Fruit fly (Drosophila melanogaster) ovary, adult (tissue): ENCODE measurements around the gene Pdhb.

ENCODE experiments used
- CG17801 ChIP-seq: fragments of 200-800 bp; optimal IDR thresholded peaks from 2 replicates; lab custom pipeline; 2019; ENCODE audit warnings: missing biosample characterization, mild to moderate bottlenecking, missing genetic modification characterization, moderate library complexity; ENCODE audit not compliant: partially characterized antibody

Gene Pdhb

DNA sequence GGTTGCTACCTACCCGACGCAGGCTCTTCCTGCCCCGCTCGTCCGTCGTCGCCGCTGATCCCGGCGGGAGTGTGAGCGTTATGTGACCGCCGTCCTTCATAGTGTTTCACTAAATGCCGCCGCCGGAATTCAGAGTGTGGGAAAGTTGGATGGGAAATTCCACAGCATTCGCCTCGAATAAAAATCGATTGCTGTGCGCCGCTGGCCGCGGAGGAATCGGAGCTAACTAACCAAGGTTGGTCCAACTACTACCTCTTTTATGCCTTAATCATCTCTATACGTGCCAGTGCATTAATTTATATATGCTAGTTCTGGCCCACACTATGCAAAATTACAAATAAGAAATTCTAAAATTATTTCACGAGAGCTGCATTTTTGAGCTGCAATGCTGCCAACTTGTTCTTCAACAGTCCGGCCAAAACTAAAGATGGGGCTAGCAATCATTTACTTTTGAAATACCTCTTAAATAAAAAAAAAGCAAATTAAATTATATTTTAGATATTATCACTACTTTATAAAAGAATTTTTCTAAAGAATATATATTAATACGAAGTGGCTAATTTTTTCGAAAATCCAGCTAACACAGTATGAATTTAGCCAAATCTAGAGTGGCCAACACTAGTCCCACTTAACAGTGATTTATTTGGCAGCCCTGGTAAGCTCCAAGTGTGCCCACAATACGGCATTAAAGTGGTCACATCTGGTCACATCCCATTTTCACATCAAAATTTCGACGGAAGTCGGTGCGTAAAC lies at the start of gene Pdhb, which contains the start of gene alpha-Man-Ib:
Gene Pdhb (plus strand): TSS at position 674 of the 753 bp plus-strand sequence.
Gene alpha-Man-Ib (minus strand): TSS at position 425 of the 753 bp plus-strand sequence.
- peak; percentile 66 for TF ChIP-seq CG17801 (GFP tag; lab: Kevin White, UChicago)

DNA sequence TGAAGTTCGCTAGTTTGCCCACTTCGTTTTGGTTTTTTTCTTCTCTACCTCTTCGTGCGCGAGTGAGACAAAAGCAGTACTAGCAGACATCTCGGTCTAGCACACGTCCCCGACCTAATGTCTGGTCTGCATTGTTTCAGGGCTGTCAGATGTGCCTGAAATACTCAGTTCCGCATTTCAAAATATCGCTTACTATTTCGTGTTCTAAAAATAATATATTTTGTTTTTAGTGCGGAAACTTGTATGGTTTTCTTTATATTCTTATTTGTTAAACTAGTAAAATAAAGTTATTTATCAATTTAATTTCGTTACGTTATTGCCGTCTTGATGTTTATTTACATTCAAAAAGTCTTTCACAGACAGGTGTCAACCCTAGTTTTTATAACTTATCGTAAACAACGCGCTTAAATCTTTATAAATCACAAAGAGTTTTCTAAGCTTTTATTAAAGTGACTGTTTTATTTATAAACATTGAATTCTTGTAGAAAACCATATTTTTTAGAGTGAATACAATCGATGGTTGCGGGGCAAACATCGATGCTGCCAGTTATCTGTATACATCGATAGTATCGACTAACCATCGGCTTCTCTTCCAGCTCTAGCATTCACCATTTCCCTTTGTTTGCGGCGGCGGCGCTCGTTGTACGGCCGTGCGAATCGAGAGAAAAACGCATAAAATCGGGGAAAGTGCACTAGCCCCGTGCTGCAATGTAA lies 49.5 kb upstream of the Pdhb start:
- TF ChIP-seq CG17801 (GFP tag; lab: Kevin White, UChicago) = peak; percentile 39

DNA sequence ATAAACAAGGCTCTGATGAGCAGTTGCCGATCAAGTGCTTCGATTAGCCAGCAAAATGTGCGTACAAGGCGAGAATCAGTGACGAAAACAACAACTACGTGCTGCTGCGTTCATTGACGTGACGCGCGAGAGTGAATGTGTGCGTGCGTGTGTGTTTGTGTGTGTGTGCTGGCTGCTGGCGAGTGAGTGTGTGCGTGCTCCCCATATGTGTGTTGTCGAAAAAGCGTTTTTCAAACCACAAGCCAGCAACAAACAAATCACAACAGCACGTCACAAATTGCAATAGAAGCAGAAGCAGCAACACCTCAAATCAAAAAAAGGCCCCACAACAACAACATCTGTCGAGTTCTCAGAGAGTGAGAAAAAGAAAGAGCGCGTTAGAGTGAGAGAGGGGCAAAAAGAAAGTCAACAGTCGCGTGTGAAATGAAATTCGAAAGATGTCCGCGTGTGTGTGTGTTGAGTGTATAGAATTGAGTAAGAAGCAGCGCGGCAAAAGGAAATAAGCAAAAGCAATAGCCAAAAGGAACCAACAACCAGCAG lies 48.9 kb upstream of the Pdhb start:
- TF ChIP-seq CG17801 (GFP tag; lab: Kevin White, UChicago) = no peak

DNA sequence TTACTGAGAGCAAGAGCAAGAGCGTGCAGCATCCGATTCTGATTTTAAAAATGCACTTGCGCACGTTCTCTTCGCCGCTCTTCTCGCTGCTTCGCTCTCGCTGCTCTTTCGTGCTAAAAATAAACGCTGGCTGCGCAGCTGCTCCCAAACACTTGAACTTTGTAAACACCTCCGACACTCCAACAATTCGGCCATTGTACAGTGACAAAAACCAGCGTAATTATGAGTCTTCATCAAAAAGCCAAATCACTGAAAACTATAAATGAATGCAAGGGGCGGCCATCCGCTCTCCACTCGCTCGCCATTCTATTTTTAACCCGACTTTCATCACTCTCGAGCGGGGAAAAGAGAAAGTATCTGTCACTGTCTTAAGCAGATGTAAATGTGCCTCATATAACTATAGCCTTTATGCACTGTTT lies 48.2 kb upstream of the Pdhb start:
- TF ChIP-seq CG17801 (GFP tag; lab: Kevin White, UChicago) = no peak

DNA sequence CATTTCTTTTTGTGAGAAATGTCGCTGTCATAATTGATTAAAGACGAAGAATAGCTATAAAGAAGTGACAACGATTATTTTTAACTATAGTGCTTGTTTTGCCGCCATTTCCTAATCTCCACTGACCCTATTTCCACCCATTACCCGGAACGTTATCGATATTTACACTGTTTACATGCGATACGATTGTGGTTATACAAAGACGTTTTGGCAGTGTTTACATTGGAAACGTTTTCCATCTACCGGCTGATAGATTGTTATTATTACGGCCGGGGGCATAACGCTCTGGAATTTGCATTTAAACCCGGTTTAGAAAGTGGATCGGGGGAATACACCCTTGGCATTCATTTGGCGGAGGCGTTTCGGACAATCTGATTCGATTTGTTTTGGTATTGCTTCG lies 46.6 kb upstream of the Pdhb start:
- no peak for TF ChIP-seq CG17801 (GFP tag; lab: Kevin White, UChicago)

DNA sequence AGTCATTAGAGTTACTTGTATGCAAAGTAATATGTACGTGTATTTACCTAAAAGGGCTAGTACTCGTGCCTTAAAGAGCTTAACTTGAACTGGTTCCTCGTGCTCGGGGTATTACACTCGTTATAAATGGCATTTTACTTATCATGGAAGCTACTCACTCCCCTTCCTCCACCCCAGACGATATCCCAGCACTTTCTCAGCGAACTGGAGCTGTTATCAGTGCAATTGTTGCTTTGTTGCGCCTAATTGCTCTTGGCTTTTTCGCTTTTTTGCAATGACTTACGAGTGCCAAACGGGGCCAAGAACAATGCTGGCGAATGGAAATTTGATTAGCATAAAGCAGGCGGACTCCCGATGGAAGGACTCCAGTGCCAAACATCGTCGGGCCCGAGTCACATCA lies 45.8 kb upstream of the Pdhb start:
- no peak for TF ChIP-seq CG17801 (GFP tag; lab: Kevin White, UChicago)

DNA sequence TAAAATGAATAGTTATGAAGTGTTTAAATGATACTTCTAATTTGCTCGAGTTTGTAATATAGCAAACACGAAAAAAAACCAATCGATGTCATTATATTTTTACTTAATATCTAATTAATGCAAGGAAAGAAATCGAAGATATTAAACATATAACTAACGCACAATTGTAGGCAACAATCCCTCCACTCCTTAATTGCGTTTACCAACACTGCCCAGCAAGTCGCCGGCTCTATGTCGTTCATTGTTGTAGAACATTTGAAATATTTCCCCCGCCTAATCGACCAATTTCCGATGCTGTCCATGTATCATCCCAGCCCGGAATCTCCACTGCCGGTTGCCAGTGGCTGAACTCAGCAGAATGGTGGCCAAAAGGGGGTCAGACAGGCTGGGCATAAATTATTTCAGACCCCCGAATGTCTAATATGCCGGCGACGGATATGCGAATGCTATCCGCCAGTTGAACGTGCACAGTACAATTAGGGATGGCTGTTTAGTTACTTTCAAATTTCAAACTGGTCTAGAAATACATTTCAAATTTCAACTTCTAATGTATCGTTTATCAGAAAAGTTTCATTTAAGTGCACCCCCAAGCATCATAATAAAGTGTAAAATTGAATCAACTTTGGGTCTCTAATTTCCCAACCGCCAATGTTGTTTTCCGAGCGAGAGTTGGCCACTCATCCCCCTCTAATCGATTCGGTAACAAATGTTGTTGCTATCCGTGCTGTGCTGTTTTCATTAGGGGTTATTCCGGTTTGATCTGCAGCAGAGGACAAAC lies 44.3 kb upstream of the Pdhb start:
- no peak for TF ChIP-seq CG17801 (GFP tag; lab: Kevin White, UChicago)

DNA sequence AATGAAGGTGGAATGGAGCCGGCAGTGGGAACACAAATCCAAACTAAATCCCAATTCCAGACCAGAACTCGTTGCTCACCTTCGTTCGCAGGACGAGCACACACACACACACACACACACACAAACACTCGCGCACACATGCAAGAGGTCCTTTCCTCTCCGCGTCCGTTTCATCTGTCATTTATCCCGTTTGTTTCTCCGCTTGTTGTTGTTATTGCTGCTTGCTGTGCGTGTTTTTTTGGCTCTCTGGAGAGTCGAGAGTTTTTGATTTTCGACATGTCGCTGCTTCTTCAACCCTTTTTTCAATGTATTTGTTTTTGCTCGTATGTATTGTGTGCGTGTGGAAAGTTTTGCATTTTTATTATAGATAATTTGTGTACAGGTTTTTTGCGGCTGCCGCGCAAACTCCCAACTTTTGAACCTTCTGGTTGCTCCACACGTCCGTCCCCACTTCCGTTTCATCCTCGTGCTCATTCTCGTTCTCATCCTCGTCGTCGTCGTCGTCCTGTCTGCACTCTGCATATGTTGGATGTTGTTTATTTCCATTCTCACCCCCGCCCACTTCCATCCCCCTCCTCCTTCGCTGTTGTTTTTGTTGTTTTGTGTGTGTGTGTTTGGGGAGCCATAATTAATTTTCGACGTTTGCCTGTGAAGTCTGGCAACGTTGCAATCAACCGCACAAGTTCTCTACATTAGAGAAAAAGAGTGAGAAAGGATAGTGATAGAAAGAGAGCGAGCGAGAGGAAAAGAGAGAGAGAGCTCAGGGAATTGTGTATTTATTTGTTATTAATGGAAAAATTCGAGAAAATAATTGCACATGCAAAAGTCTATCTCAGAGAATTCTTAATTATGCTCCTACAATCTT lies 43.4 kb upstream of the Pdhb start:
- no peak for TF ChIP-seq CG17801 (GFP tag; lab: Kevin White, UChicago)

DNA sequence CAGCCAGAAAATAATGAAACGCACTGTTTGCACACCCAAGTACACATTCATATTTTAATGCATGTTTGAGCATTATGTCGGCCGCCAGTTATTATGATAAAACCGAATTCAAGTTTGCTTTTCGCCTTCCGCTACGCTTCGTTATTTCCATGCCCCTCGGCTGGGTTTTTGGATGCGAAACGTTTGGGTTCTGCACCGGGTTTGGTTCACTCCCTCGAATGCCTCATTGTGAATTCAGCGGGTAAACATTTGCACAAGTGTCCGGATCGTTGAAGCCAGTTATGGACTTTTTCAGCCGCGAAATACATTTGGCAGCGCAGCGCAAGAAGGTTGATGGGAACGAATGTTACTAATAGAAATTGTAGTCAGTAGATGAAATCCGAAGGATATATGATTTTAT lies 41.7 kb upstream of the Pdhb start:
- no peak for TF ChIP-seq CG17801 (GFP tag; lab: Kevin White, UChicago)

DNA sequence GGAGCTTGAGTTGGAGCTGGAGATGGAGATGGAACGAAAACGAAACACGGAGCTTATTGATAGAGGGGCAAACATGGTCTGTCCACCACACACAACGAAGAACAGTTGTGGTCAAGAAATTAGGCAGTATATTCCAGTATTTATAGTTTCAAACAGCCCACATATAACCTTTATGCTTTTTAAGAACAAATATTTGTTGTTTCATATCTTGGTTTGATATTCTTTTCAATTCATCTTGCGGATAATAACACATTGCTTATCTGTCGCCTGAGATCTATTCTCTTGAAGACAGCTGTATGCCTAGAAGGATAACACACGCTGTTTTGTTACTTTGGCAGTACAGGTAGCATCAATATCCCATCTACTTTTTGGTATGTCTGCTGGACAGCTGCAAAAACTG lies 40.0 kb upstream of the Pdhb start:
- TF ChIP-seq CG17801 (GFP tag; lab: Kevin White, UChicago) = no peak

DNA sequence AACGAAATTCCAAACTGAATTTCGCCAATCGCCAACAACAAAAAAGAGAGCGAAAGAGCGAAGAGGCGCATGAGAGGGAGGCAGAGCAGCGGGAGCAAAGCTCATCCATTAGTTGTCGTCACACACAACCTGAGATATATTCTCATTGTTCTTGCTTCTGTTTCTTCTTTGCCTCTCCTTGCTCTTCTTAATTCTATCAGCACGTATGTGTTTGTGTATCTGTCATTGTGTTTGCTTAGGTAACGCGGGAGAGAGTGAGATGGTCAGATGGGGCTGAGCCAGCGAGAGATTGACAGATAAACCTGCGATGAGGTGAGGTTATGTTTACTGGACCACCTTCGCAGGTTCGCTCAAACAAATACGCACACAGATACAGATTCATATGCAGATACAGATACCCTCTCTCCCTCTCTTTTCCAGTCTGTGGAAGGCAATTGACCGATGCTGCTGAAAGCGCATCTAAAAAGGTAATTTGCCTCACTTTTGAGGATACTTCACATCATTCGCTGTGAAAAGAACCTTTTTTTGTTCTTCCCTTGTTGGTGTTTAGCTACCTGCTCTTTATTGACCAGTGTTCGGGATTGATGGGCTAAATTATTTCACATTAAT lies 38.8 kb upstream of the Pdhb start:
- TF ChIP-seq CG17801 (GFP tag; lab: Kevin White, UChicago) = peak; percentile 9

DNA sequence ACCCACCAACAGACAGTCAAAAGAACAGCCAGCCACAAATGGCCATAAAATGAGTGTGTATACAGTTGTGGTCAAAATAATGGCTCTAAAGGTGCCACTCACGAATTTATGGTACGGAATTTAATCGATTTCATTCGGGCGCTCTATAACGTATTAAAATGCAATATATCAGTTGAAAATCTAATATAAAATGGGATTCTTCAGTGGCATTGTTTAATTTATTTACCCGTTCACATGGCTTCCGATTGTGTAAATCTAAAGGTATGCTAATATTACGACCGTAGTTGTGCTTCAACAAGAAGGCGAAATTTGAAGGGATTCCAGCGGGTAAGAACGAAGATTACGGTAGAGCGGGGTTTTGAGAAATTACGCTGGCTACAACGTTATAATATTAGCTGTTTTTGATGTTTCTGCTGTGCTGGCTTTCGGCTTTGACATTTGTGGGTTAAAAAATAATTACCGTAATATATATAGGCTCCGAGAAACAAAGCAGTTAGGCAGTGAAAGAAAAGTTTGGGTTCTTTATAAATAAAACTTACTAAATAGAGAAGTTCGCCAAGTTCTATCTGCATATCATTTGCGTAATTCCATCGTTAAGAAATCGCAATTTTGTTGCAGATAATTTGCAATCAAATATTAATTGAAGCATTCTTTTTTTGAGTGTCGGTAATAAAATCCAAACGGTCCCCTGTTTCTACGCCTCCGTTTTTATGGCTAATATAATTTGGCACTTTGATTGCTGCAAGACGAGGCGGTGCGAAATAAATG lies 37.1 kb upstream of the Pdhb start:
- TF ChIP-seq CG17801 (GFP tag; lab: Kevin White, UChicago) = no peak

DNA sequence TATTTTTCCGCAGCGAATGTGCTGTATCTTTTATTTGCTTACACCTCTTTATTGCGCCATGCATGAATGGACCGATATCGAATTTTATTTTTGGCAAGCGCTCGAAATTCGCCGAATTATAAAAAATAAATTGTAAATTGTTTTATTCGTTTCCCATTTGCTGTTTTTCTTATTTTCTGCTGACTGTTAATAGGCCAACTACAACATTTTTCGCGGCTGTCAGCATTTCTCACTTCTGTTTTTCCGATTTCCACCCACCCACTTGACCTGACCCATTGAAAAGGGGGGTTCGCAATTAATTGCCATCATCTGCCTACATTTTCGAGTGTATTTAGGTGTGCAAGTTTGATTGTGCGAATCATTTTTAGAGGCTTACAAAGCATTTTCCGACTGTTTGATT lies 36.3 kb upstream of the Pdhb start:
- TF ChIP-seq CG17801 (GFP tag; lab: Kevin White, UChicago) = peak; percentile 7
